Worm (Caenorhabditis elegans) whole organism, young adult: ENCODE data around the gene srj-54.

Experiments used
- F57C9.4 ChIP-seq: sonication (generic microtip); optimal IDR thresholded peaks from 2 replicates; lab custom pipeline; 2017; ENCODE audit warnings: mild to moderate bottlenecking, missing genetic modification characterization, missing compliant biosample characterization
- die-1 ChIP-seq: sonication (generic microtip); optimal IDR thresholded peaks from 2 replicates; lab custom pipeline; 2016; ENCODE audit warnings: missing genotype, mild to moderate bottlenecking, missing genetic modification characterization, missing compliant biosample characterization
- snpc-3.4 ChIP-seq: sonication (generic microtip); optimal IDR thresholded peaks from 2 replicates; lab custom pipeline; 2017; ENCODE audit warnings: missing genetic modification characterization, mild to moderate bottlenecking, missing compliant biosample characterization, antibody characterized with exemption, moderate library complexity, missing genotype, missing genetic modification reagents
- tbx-9 ChIP-seq: sonication (generic microtip); optimal IDR thresholded peaks from 2 replicates; lab custom pipeline; 2016; ENCODE audit warnings: borderline replicate concordance, missing genetic modification characterization, inconsistent platforms, missing compliant biosample characterization
- unc-130 ChIP-seq: sonication (generic microtip); optimal IDR thresholded peaks from 2 replicates; lab custom pipeline; 2016; ENCODE audit warnings: missing genetic modification reagents, missing genetic modification characterization, missing compliant biosample characterization

DNA sequence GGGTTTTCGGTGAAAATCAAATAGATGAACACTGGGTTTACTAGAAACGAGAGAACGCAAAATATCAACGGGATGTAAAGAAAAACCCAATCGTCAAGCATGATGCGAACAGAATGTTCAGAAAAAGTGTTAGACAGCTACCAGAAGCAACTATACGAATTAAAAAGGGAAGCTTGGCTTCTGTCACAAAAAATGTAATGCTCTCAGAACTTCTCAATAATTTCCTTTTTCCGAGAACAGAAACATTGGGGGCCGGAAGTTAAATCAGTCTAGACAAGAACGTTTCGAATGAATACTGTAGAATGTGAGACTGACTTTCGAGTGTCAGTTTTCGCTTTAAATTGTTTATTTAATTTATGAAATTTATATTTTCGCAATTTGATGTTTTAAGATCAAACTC lies at the start of gene srj-54:
- no peak for TF ChIP-seq F57C9.4
- no peak for TF ChIP-seq snpc-3.4 (tag; lab: Kevin White, UChicago)
- no peak for TF ChIP-seq die-1
- TF ChIP-seq unc-130 (GFP tag; lab: Kevin White, UChicago), result no peak
- no peak for TF ChIP-seq tbx-9 (tag; lab: Kevin White, UChicago)
